Worm (Caenorhabditis elegans) whole organism, early embryonic: Measurements from ENCODE around the gene F59A7.7.

Source experiments
- B0310.2 ChIP-seq: sonication (generic microtip); optimal IDR thresholded peaks from 2 replicates; lab custom pipeline; 2016; ENCODE audit warnings: mild to moderate bottlenecking, missing genetic modification characterization, missing compliant biosample characterization
- F13C5.2 ChIP-seq: sonication (generic microtip); optimal IDR thresholded peaks from 2 replicates; lab custom pipeline; 2017; ENCODE audit warnings: mild to moderate bottlenecking, missing genetic modification characterization, inconsistent platforms, missing compliant biosample characterization
- ama-1 ChIP-seq: fragments of 150-350 bp; optimal IDR thresholded peaks from 2 replicates; lab custom pipeline; 2014
- ceh-36 ChIP-seq: sonication (generic microtip); optimal IDR thresholded peaks from 2 replicates; lab custom pipeline; 2016; ENCODE audit warnings: missing genetic modification characterization, inconsistent platforms, missing compliant biosample characterization
- hmbx-1 ChIP-seq: sonication (generic microtip); optimal IDR thresholded peaks from 2 replicates; lab custom pipeline; 2016; ENCODE audit warnings: mild to moderate bottlenecking, missing genetic modification characterization, missing compliant biosample characterization
- tra-4 ChIP-seq: sonication (generic microtip); optimal IDR thresholded peaks from 2 replicates; lab custom pipeline; 2017; ENCODE audit warnings: missing genetic modification characterization, missing compliant biosample characterization

DNA sequence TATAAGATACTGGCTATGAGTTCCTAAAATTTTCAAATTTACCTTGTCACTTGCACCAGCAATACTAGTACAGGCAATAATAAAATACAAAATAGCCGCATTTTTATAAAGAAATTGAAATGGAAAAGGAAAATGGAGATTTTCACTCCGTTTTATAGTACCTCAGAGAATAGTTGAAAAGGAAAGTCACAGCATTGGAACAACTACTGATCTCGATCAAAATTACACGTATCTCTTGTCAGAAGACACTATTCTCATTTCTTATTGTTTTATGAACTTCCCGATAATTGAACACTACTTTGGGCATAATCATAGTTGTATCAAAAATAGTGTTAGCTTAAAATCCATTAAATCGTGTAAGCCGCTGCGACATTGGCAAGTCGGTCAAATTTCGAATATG, 39.6 kb downstream of the F59A7.7 start, which contains the start of gene Y40B10A.11:
- TF ChIP-seq tra-4 (no peak), hmbx-1 (tag; lab: Kevin White, UChicago) (no peak), B0310.2 (tag; lab: Kevin White, UChicago) (no peak), F13C5.2 (tag; lab: Kevin White, UChicago) (no peak), ceh-36 (tag; lab: Kevin White, UChicago) (no peak), ama-1 (lab: Kevin White, UChicago) (no peak)
